Fruit fly (Drosophila melanogaster) whole organism, prepupa: Measurements from ENCODE around the gene CG3430.

ENCODE experiments used
- CG4318 ChIP-seq: fragments of 200-800 bp; sonication (Bioruptor generic); optimal IDR thresholded peaks from 3 replicates; lab custom pipeline; 2017; ENCODE audit warnings: missing biosample characterization, mild to moderate bottlenecking, missing genetic modification characterization
- CG6854 ChIP-seq: fragments of 200-800 bp; sonication (Bioruptor generic); optimal IDR thresholded peaks from 2 replicates; lab custom pipeline; 2017; ENCODE audit warnings: missing biosample characterization, mild to moderate bottlenecking, missing genetic modification characterization
- CG7368 ChIP-seq: fragments of 200-800 bp; sonication (Bioruptor generic); optimal IDR thresholded peaks from 3 replicates; lab custom pipeline; 2016; ENCODE audit warnings: missing biosample characterization, missing genetic modification characterization
- CG8119 ChIP-seq: fragments of 200-800 bp; sonication (Bioruptor generic); IDR thresholded peaks from 3 replicates; pipeline ENCODE4 v1.3.6; 2022; ENCODE audit warnings: missing biosample characterization, missing genetic modification characterization
- CG9139 ChIP-seq: fragments of 200-800 bp; sonication (Bioruptor generic); optimal IDR thresholded peaks from 3 replicates; lab custom pipeline; 2017; ENCODE audit warnings: missing biosample characterization, mild to moderate bottlenecking, missing genetic modification characterization
- Lpt ChIP-seq: fragments of 200-800 bp; sonication (Bioruptor generic); optimal IDR thresholded peaks from 3 replicates; lab custom pipeline; 2016; ENCODE audit warnings: missing biosample characterization, missing genetic modification characterization
- net ChIP-seq: fragments of 200-800 bp; sonication (Bioruptor generic); optimal IDR thresholded peaks from 3 replicates; lab custom pipeline; 2016; ENCODE audit warnings: missing biosample characterization, missing genetic modification characterization

DNA sequence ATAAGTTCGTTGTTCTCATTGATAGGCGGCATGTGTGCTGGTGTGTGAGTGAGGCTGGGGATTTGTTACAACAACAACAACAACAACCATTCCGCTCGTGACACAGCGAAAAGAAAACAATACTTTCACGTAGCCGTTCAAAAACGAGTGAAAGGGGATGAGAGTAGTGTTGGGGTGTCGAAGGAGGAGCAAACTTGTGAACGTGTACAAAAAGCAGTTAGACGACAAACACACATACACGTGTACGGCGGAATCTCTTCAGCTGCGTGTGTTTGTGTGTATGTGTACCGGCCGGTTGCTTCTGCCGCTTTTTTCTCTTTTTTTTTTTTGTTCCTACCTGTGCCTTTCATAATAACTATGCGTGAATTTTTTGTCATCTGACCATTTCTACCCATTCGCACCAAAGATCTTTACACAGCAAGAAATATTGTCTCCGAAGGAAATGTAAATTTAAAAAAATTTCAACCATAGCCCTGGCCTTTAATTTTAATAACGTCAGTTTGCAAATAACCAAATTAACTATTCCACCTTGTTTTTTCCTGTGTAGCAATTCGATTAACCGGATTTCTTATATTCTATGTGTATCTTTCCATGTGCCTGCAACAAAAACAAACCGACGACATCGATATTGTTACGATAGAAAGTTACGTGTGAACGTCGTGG lies 34.6 kb upstream of the CG3430 start:
- TF ChIP-seq net (GFP tag; lab: Kevin White, UChicago): no peak
- no peak; the same call in 2 of the 3 replicates for TF ChIP-seq CG8119
- peak; percentile 62 for TF ChIP-seq CG6854
- peak; percentile 51 for TF ChIP-seq CG9139
- peak; percentile 71 for TF ChIP-seq CG7368 (GFP tag; lab: Kevin White, UChicago)
- TF ChIP-seq CG4318 (GFP tag; lab: Kevin White, UChicago): peak; percentile 74
- TF ChIP-seq Lpt (GFP tag; lab: Kevin White, UChicago): peak; percentile 70
